Fruit fly (Drosophila melanogaster) whole organism, embryonic: ENCODE results near the gene Mur2B.

Source experiments
- Abd-B ChIP-seq: fragments of 200-800 bp; sonication (Bioruptor generic); optimal IDR thresholded peaks from 2 replicates; lab custom pipeline; 2018; ENCODE audit warnings: missing biosample characterization, mild to moderate bottlenecking, missing genetic modification characterization, moderate library complexity
- Awh ChIP-seq: fragments of 200-800 bp; sonication (Bioruptor generic); IDR thresholded peaks from 2 replicates; pipeline ENCODE4, ENCODE4 v1.3.6; 2022; ENCODE audit warnings: missing biosample characterization, missing genetic modification characterization
- CG10431 ChIP-seq: fragments of 200-800 bp; sonication (Bioruptor generic); optimal IDR thresholded peaks from 3 replicates; lab custom pipeline; 2018; ENCODE audit warnings: missing biosample characterization, mild to moderate bottlenecking, missing genetic modification characterization
- CG11560 ChIP-seq: fragments of 200-800 bp; sonication (Bioruptor generic); IDR thresholded peaks from 3 replicates; pipeline ENCODE4 v1.3.6; 2022; ENCODE audit warnings: missing biosample characterization, missing genetic modification characterization
- CG12391 ChIP-seq: fragments of 200-800 bp; sonication (Bioruptor generic); optimal IDR thresholded peaks from 3 replicates; lab custom pipeline; 2018; ENCODE audit warnings: missing biosample characterization, mild to moderate bottlenecking, missing genetic modification characterization, moderate library complexity
- CG12942 ChIP-seq: fragments of 200-800 bp; sonication (Bioruptor generic); optimal IDR thresholded peaks from 3 replicates; lab custom pipeline; 2016; ENCODE audit warnings: missing biosample characterization, missing genetic modification characterization
- CG13287 ChIP-seq: fragments of 200-800 bp; sonication (Bioruptor generic); IDR thresholded peaks from 2 replicates; pipeline ENCODE4 v1.3.6; 2022; ENCODE audit warnings: missing biosample characterization, missing genetic modification characterization; ENCODE audit not compliant: partially characterized antibody
- CG13296 ChIP-seq: fragments of 200-800 bp; sonication (Bioruptor generic); optimal IDR thresholded peaks from 3 replicates; lab custom pipeline; 2018; ENCODE audit warnings: missing biosample characterization, mild to moderate bottlenecking, missing genetic modification characterization
- CG15514 ChIP-seq: fragments of 200-800 bp; sonication (Bioruptor generic); optimal IDR thresholded peaks from 3 replicates; lab custom pipeline; 2017; ENCODE audit warnings: missing biosample characterization, missing genetic modification characterization, mild to moderate bottlenecking, moderate library complexity, missing genetic modification reagents
- CG16815 ChIP-seq: fragments of 200-800 bp; sonication (Bioruptor generic); optimal IDR thresholded peaks from 3 replicates; lab custom pipeline; 2017; ENCODE audit warnings: missing biosample characterization, mild to moderate bottlenecking, missing genetic modification characterization
- CG17802 ChIP-seq: fragments of 200-800 bp; sonication (Bioruptor generic); optimal IDR thresholded peaks from 2 replicates; lab custom pipeline; 2018; ENCODE audit warnings: missing biosample characterization, mild to moderate bottlenecking, missing genetic modification characterization, moderate library complexity
- CG31388 ChIP-seq: fragments of 200-800 bp; sonication (Bioruptor generic); optimal IDR thresholded peaks from 2 replicates; lab custom pipeline; 2016; ENCODE audit warnings: missing biosample characterization, missing genetic modification characterization
- Camta ChIP-seq: fragments of 200-800 bp; sonication (Bioruptor generic); optimal IDR thresholded peaks from 2 replicates; lab custom pipeline; 2016; ENCODE audit warnings: missing biosample characterization, missing genetic modification characterization
- Dfd ChIP-seq, 2 experiments: fragments of >200 bp; optimal IDR thresholded peaks; 2 replicates each; lab custom pipeline; 2017; ENCODE audit warnings: missing biosample characterization in 2 of 2, missing genetic modification characterization in 2 of 2
- Doc3 ChIP-seq: fragments of 200-800 bp; sonication (Bioruptor generic); IDR thresholded peaks from 3 replicates; pipeline ENCODE4 v1.3.6; 2022; ENCODE audit warnings: missing biosample characterization, missing genetic modification characterization; ENCODE audit not compliant: partially characterized antibody
- HHEX ChIP-seq: fragments of 200-800 bp; sonication (Bioruptor generic); optimal IDR thresholded peaks from 3 replicates; lab custom pipeline; 2017; ENCODE audit warnings: missing biosample characterization, mild to moderate bottlenecking, missing genetic modification characterization, missing genetic modification reagents
- HmgZ ChIP-seq: fragments of 200-800 bp; sonication (Bioruptor generic); optimal IDR thresholded peaks from 2 replicates; lab custom pipeline; 2018; ENCODE audit warnings: missing biosample characterization, mild to moderate bottlenecking, missing genetic modification characterization
- Meics ChIP-seq: fragments of 200-800 bp; sonication (Bioruptor generic); optimal IDR thresholded peaks from 2 replicates; lab custom pipeline; 2017; ENCODE audit warnings: missing biosample characterization, mild to moderate bottlenecking, missing genetic modification characterization
- Optix ChIP-seq: fragments of 200-800 bp; sonication (Bioruptor generic); IDR thresholded peaks from 3 replicates; pipeline ENCODE4 v1.3.6; 2022; ENCODE audit warnings: missing biosample characterization, missing genetic modification characterization
- Sin3A ChIP-seq: fragments of >200 bp; optimal IDR thresholded peaks from 2 replicates; lab custom pipeline; 2018
- Sry-β ChIP-seq: fragments of 200-800 bp; sonication (Bioruptor generic); optimal IDR thresholded peaks from 2 replicates; lab custom pipeline; 2018; ENCODE audit warnings: missing biosample characterization, mild to moderate bottlenecking, missing genetic modification characterization, moderate library complexity
- Sry-δ ChIP-seq: fragments of 200-800 bp; sonication (Bioruptor generic); optimal IDR thresholded peaks from 2 replicates; lab custom pipeline; 2016; ENCODE audit warnings: missing biosample characterization, missing genetic modification characterization
- Taf1 ChIP-seq: fragments of 200-800 bp; sonication (Bioruptor generic); IDR thresholded peaks from 2 replicates; pipeline ENCODE4 v1.3.6; 2022; ENCODE audit warnings: missing biosample characterization, missing genetic modification characterization
- Usf ChIP-seq: fragments of 200-800 bp; sonication (Bioruptor generic); optimal IDR thresholded peaks from 2 replicates; lab custom pipeline; 2017; ENCODE audit warnings: missing genotype, missing biosample characterization, missing genetic modification characterization
- Vsx1 ChIP-seq: fragments of 200-800 bp; sonication (Bioruptor generic); optimal IDR thresholded peaks from 2 replicates; lab custom pipeline; 2017; ENCODE audit warnings: missing biosample characterization, mild to moderate bottlenecking, missing genetic modification characterization, missing genetic modification reagents
- Xrp1 ChIP-seq: fragments of 200-800 bp; sonication (Bioruptor generic); IDR thresholded peaks from 2 replicates; pipeline ENCODE4 v1.3.6; 2022; ENCODE audit warnings: missing biosample characterization, missing genetic modification characterization
- al ChIP-seq: fragments of 200-800 bp; sonication (Bioruptor generic); IDR thresholded peaks from 2 replicates; pipeline ENCODE4 v1.3.6; 2022; ENCODE audit warnings: missing biosample characterization, missing genetic modification characterization
- amos ChIP-seq: fragments of 200-800 bp; sonication (Bioruptor generic); IDR thresholded peaks from 2 replicates; pipeline ENCODE4 v1.3.6; 2022; ENCODE audit warnings: missing biosample characterization, missing genetic modification characterization; ENCODE audit not compliant: partially characterized antibody
- br ChIP-seq: fragments of >200 bp; optimal IDR thresholded peaks from 2 replicates; lab custom pipeline; 2017
- bsh ChIP-seq, 2 experiments: fragments of 200-800 bp; sonication (Bioruptor generic); optimal IDR thresholded peaks; 2 replicates each; lab custom pipeline; 2017 to 2018; ENCODE audit warnings: mild to moderate bottlenecking in 2 of 2, missing biosample characterization in 2 of 2, missing genetic modification characterization in 2 of 2, moderate library complexity in 1 of 2
- cad ChIP-seq: fragments of >200 bp; optimal IDR thresholded peaks from 2 replicates; lab custom pipeline; 2017; ENCODE audit warnings: missing biosample characterization, missing genetic modification characterization
- eyg ChIP-seq: fragments of 200-800 bp; sonication (Bioruptor generic); optimal IDR thresholded peaks from 3 replicates; lab custom pipeline; 2016; ENCODE audit warnings: missing biosample characterization, missing genetic modification characterization
- fd3F ChIP-seq: fragments of 200-800 bp; sonication (Bioruptor generic); optimal IDR thresholded peaks from 2 replicates; lab custom pipeline; 2018; ENCODE audit warnings: missing biosample characterization, mild to moderate bottlenecking, missing genetic modification characterization, moderate library complexity
- gcm ChIP-seq: fragments of 200-800 bp; sonication (Bioruptor generic); optimal IDR thresholded peaks from 2 replicates; lab custom pipeline; 2019; ENCODE audit warnings: missing biosample characterization, mild to moderate bottlenecking, missing genetic modification characterization, moderate library complexity
- gro ChIP-seq: fragments of 200-800 bp; sonication (Bioruptor generic); optimal IDR thresholded peaks from 2 replicates; lab custom pipeline; 2016; ENCODE audit warnings: missing biosample characterization, missing genetic modification characterization
- ind ChIP-seq: fragments of 200-800 bp; sonication (Bioruptor generic); optimal IDR thresholded peaks from 3 replicates; lab custom pipeline; 2016; ENCODE audit warnings: missing biosample characterization, missing genetic modification characterization
- insv ChIP-seq, 2 experiments: fragments of 200-800 bp; sonication (Bioruptor generic); optimal IDR thresholded peaks; 3 replicates each; lab custom pipeline; 2016 to 2018; ENCODE audit warnings: missing biosample characterization in 2 of 2, missing genetic modification characterization in 2 of 2
- jigr1 ChIP-seq: fragments of 200-800 bp; sonication (Bioruptor generic); IDR thresholded peaks from 3 replicates; pipeline ENCODE4 v1.3.6; 2022; ENCODE audit warnings: missing biosample characterization, missing genetic modification characterization
- lilli ChIP-seq: fragments of 200-800 bp; sonication (Bioruptor generic); optimal IDR thresholded peaks from 3 replicates; lab custom pipeline; 2016; ENCODE audit warnings: missing biosample characterization, missing genetic modification characterization
- oc ChIP-seq: fragments of 200-800 bp; sonication (Bioruptor generic); optimal IDR thresholded peaks from 2 replicates; lab custom pipeline; 2018; ENCODE audit warnings: missing biosample characterization, mild to moderate bottlenecking, missing genetic modification characterization, moderate library complexity
- otp ChIP-seq: fragments of 200-800 bp; sonication (Bioruptor generic); IDR thresholded peaks from 3 replicates; pipeline ENCODE4, ENCODE4 v1.3.6; 2022; ENCODE audit warnings: missing biosample characterization, missing genetic modification characterization
- pros ChIP-seq: fragments of 200-800 bp; sonication (Bioruptor generic); optimal IDR thresholded peaks from 3 replicates; lab custom pipeline; 2019; ENCODE audit warnings: missing biosample characterization, mild to moderate bottlenecking, missing genetic modification characterization, moderate library complexity
- ranshi ChIP-seq: fragments of 200-800 bp; sonication (Bioruptor generic); IDR thresholded peaks from 2 replicates; pipeline ENCODE4 v1.3.6; 2022; ENCODE audit warnings: missing biosample characterization, missing genetic modification characterization
- ro ChIP-seq: fragments of 200-800 bp; sonication (Bioruptor generic); IDR thresholded peaks from 2 replicates; pipeline ENCODE4 v1.3.6; 2022; ENCODE audit warnings: missing biosample characterization, missing genetic modification characterization
- ssp ChIP-seq: fragments of 200-800 bp; sonication (Bioruptor generic); IDR thresholded peaks from 2 replicates; pipeline ENCODE4 v1.3.6; 2022; ENCODE audit warnings: missing biosample characterization, missing genetic modification characterization
- tx ChIP-seq: fragments of 200-800 bp; sonication (Bioruptor generic); optimal IDR thresholded peaks from 2 replicates; lab custom pipeline; 2016; ENCODE audit warnings: missing biosample characterization, missing genetic modification characterization
- vnd ChIP-seq: fragments of 200-800 bp; sonication (Bioruptor generic); IDR thresholded peaks from 3 replicates; pipeline ENCODE4 v1.3.6; 2022; ENCODE audit warnings: missing biosample characterization, missing genetic modification characterization; ENCODE audit not compliant: partially characterized antibody
- z ChIP-seq: fragments of 200-800 bp; sonication (Bioruptor generic); IDR thresholded peaks from 3 replicates; pipeline ENCODE4 v1.3.6; 2022; ENCODE audit warnings: missing biosample characterization, missing genetic modification characterization
- zf30C ChIP-seq: fragments of 200-800 bp; sonication (Bioruptor generic); optimal IDR thresholded peaks from 3 replicates; lab custom pipeline; 2018; ENCODE audit warnings: missing biosample characterization, mild to moderate bottlenecking, missing genetic modification characterization

Gene Mur2B

DNA sequence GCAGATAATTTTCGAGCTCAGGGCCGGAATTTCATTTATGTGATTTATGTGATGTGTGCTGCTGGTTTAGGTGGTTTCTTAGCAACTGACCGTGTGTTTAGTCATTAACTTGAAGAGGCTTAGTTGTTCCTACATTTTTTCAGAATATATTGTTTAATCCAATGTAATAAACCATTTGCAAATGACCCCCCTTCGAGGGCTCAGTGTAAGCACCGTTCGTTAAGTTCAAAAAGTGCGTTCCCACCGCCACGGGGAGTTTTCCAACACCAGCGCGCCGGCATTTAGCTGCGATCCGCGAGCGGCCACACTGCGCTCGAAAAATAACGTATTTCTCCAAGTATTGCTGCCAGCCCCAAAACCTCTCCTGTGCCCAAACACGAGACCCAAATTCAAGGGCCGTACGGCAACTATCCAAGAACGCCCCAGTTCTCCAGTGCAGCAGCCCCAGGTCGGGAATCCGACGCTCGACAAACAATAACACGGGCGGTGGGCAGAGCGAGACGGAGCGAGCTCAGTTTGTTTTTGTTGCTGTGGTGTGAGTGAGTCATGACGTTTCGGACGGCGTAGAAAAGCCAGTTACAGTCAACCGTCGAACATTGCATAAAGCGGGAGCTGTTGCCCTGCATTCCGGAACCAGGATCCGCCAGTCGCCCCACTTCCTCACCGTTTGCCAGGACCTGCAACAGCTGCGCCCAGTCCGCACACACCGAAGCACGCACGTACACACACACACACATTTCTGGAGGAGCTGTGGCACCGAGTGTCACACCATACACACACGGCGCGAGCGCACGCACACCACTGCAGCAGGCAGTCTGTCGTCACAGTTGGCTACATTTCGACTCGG is 190.1 kb downstream of the Mur2B start, which contains the start of gene rush (continued):
- TF ChIP-seq CG15514 (GFP tag; lab: Kevin White, UChicago), result peak; percentile 76
- no peak for TF ChIP-seq eyg (GFP tag; lab: Kevin White, UChicago)
- peak; percentile 22 for TF ChIP-seq HHEX (GFP tag; lab: Kevin White, UChicago)
- TF ChIP-seq pros (GFP tag; lab: Kevin White, UChicago), result no peak
- TF ChIP-seq br, result no peak
- 0 out of 2 replicates have a peak, but pooled peaks have one; percentile 11 for TF ChIP-seq Taf1 (GFP tag; lab: Robert Waterston, UW)
- TF ChIP-seq ssp (GFP tag; lab: Robert Waterston, UW), result no peak; the same call in 1 of the 2 replicates
- TF ChIP-seq bsh (GFP tag; optimal IDR thresholded peaks at IDR 0.05; lab: Kevin White, UChicago), result peak in 1 of 2 experiments; percentile 26
- peak; percentile 58 for TF ChIP-seq Sin3A (lab: Kevin White, UChicago)
- no peak for TF ChIP-seq Dfd (GFP tag; optimal IDR thresholded peaks at IDR 0.05; lab: Kevin White, UChicago)
- TF ChIP-seq Optix (GFP tag; lab: Robert Waterston, UW), result 0 out of 3 replicates have a peak, but pooled peaks have one; percentile 7
- TF ChIP-seq Xrp1 (GFP tag; lab: Robert Waterston, UW), result peak; percentile 38; the same call in 1 of the 2 replicates
- peak; percentile 12 for TF ChIP-seq CG12942
- peak; percentile 21 for TF ChIP-seq CG12391 (tag; lab: Kevin White, UChicago)
- no peak for TF ChIP-seq CG16815
- peak; percentile 95 for TF ChIP-seq zf30C (GFP tag; lab: Kevin White, UChicago)
- peak; percentile 36 for TF ChIP-seq gro
- TF ChIP-seq CG17802 (tag; lab: Kevin White, UChicago), result no peak
- TF ChIP-seq amos (GFP tag; lab: Robert Waterston, UW), result 0 out of 2 replicates have a peak, but pooled peaks have one; percentile 17
- TF ChIP-seq tx (GFP tag; lab: Kevin White, UChicago), result no peak
- no peak for TF ChIP-seq z (GFP tag; lab: Robert Waterston, UW)
- TF ChIP-seq CG11560, result no peak
- TF ChIP-seq fd3F (GFP tag; lab: Kevin White, UChicago), result no peak
- peak; percentile 38; the same call in 1 of the 2 replicates for TF ChIP-seq CG13287 (GFP tag; lab: Robert Waterston, UW)
- no peak for TF ChIP-seq jigr1 (GFP tag; lab: Robert Waterston, UW)
- no peak for TF ChIP-seq ro (GFP tag; lab: Robert Waterston, UW)
- TF ChIP-seq CG13296 (GFP tag; lab: Kevin White, UChicago), result peak; percentile 6
- no peak for TF ChIP-seq otp (GFP tag; lab: Robert Waterston, UW)
- no peak for TF ChIP-seq CG31388 (GFP tag; lab: Kevin White, UChicago)
- TF ChIP-seq lilli (GFP tag; lab: Kevin White, UChicago), result peak; percentile 63
- no peak for TF ChIP-seq Camta (GFP tag; lab: Kevin White, UChicago)
- 0 out of 2 replicates have a peak, but pooled peaks have one; percentile 24 for TF ChIP-seq ranshi
- TF ChIP-seq Usf (GFP tag; lab: Kevin White, UChicago), result no peak
- no peak for TF ChIP-seq insv (GFP tag; optimal IDR thresholded peaks at IDR 0.05; lab: Kevin White, UChicago)
- TF ChIP-seq Meics, result no peak
- TF ChIP-seq Sry-β (GFP tag; lab: Kevin White, UChicago), result no peak
- no peak for TF ChIP-seq Abd-B
- TF ChIP-seq gcm (GFP tag; lab: Kevin White, UChicago), result no peak
- TF ChIP-seq cad (GFP tag; lab: Kevin White, UChicago), result no peak
- TF ChIP-seq oc (tag; lab: Kevin White, UChicago), result no peak
- no peak for TF ChIP-seq vnd (GFP tag; lab: Robert Waterston, UW)
- peak; percentile 41; the same call in 1 of the 2 replicates for TF ChIP-seq al
- TF ChIP-seq Sry-δ, result peak; percentile 42
- no peak for TF ChIP-seq CG10431 (GFP tag; lab: Kevin White, UChicago)
- TF ChIP-seq ind (GFP tag; lab: Kevin White, UChicago), result peak; percentile 25
- no peak for TF ChIP-seq Doc3 (GFP tag; lab: Robert Waterston, UW)
- no peak for TF ChIP-seq Awh
- no peak for TF ChIP-seq Vsx1
- peak; percentile 26 for TF ChIP-seq HmgZ
